Worm (Caenorhabditis elegans) whole organism, late embryonic: Measurements from ENCODE around the gene C14F11.7.

Experiments
- C38D4.7 ChIP-seq: fragments of 200-800 bp; sonication (Bioruptor generic); optimal IDR thresholded peaks from 2 replicates; lab custom pipeline; 2018; ENCODE audit warnings: mild to moderate bottlenecking, missing genetic modification characterization, moderate library complexity, missing compliant biosample characterization
- F13H6.1 ChIP-seq: sonication (generic microtip); optimal IDR thresholded peaks from 2 replicates; lab custom pipeline; 2016; ENCODE audit warnings: missing genetic modification characterization, missing compliant biosample characterization
- K09A11.1 ChIP-seq: sonication (generic microtip); optimal IDR thresholded peaks from 2 replicates; lab custom pipeline; 2017; ENCODE audit warnings: antibody characterized with exemption, mild to moderate bottlenecking, missing genetic modification characterization, missing compliant biosample characterization; ENCODE audit not compliant: insufficient read depth
- ahr-1 ChIP-seq: sonication (generic microtip); optimal IDR thresholded peaks from 2 replicates; lab custom pipeline; 2016; ENCODE audit warnings: missing genetic modification characterization, missing compliant biosample characterization
- ceh-18 ChIP-seq: sonication (generic microtip); optimal IDR thresholded peaks from 2 replicates; lab custom pipeline; 2016; ENCODE audit warnings: missing genetic modification characterization, missing compliant biosample characterization
- ceh-19 ChIP-seq: fragments of 200-800 bp; sonication (Bioruptor generic); optimal IDR thresholded peaks from 2 replicates; lab custom pipeline; 2018; ENCODE audit warnings: mild to moderate bottlenecking, missing genetic modification characterization, missing compliant biosample characterization
- ceh-2 ChIP-seq: sonication (generic microtip); optimal IDR thresholded peaks from 2 replicates; lab custom pipeline; 2016; ENCODE audit warnings: missing genotype, missing genetic modification characterization, missing compliant biosample characterization
- ceh-22 ChIP-seq: sonication (generic microtip); optimal IDR thresholded peaks from 2 replicates; lab custom pipeline; 2017; ENCODE audit warnings: missing biosample characterization, missing genetic modification characterization
- ceh-24 ChIP-seq: sonication (generic microtip); optimal IDR thresholded peaks from 2 replicates; lab custom pipeline; 2016; ENCODE audit warnings: mild to moderate bottlenecking, missing genetic modification characterization, missing compliant biosample characterization
- ceh-34 ChIP-seq: sonication (generic microtip); optimal IDR thresholded peaks from 2 replicates; lab custom pipeline; 2016; ENCODE audit warnings: mild to moderate bottlenecking, missing genetic modification characterization, missing compliant biosample characterization
- ceh-45 ChIP-seq: fragments of 200-800 bp; sonication (Bioruptor generic); IDR thresholded peaks from 2 replicates; pipeline ENCODE4 v1.3.6; 2022; ENCODE audit warnings: missing genetic modification reagents, missing genetic modification characterization, missing compliant biosample characterization
- ceh-48 ChIP-seq: sonication (generic microtip); optimal IDR thresholded peaks from 2 replicates; lab custom pipeline; 2016; ENCODE audit warnings: missing genetic modification characterization, inconsistent platforms, missing compliant biosample characterization
- ceh-9 ChIP-seq: sonication (generic microtip); optimal IDR thresholded peaks from 2 replicates; lab custom pipeline; 2016; ENCODE audit warnings: mild to moderate bottlenecking, missing genetic modification characterization, inconsistent platforms, missing compliant biosample characterization
- che-1 ChIP-seq: sonication (generic microtip); optimal IDR thresholded peaks from 2 replicates; lab custom pipeline; 2016; ENCODE audit warnings: mild to moderate bottlenecking, missing genetic modification characterization, missing compliant biosample characterization
- dve-1 ChIP-seq: sonication (generic microtip); optimal IDR thresholded peaks from 2 replicates; lab custom pipeline; 2017; ENCODE audit warnings: antibody characterized with exemption, mild to moderate bottlenecking, missing genetic modification characterization, missing compliant biosample characterization
- elt-4 ChIP-seq: sonication (generic microtip); optimal IDR thresholded peaks from 2 replicates; lab custom pipeline; 2016; ENCODE audit warnings: missing genetic modification characterization, missing compliant biosample characterization
- ets-4 ChIP-seq: sonication (generic microtip); optimal IDR thresholded peaks from 2 replicates; lab custom pipeline; 2016; ENCODE audit warnings: missing genetic modification characterization, missing compliant biosample characterization
- fax-1 ChIP-seq: sonication (generic microtip); optimal IDR thresholded peaks from 2 replicates; lab custom pipeline; 2016; ENCODE audit warnings: missing genotype, missing genetic modification characterization, missing compliant biosample characterization
- fkh-10 ChIP-seq: fragments of 150-350 bp; optimal IDR thresholded peaks from 2 replicates; lab custom pipeline; 2014; ENCODE audit warnings: missing biosample characterization, missing genetic modification reagents, missing genetic modification characterization
- gmeb-2 ChIP-seq: sonication (generic microtip); optimal IDR thresholded peaks from 2 replicates; lab custom pipeline; 2016; ENCODE audit warnings: missing genetic modification characterization, inconsistent platforms, missing compliant biosample characterization
- hlh-30 ChIP-seq: sonication (generic microtip); optimal IDR thresholded peaks from 2 replicates; lab custom pipeline; 2017; ENCODE audit warnings: antibody characterized with exemption, missing genetic modification characterization, missing compliant biosample characterization; ENCODE audit not compliant: insufficient read depth
- hlh-6 ChIP-seq: sonication (generic microtip); optimal IDR thresholded peaks from 2 replicates; lab custom pipeline; 2016; ENCODE audit warnings: missing genotype, missing genetic modification characterization, missing compliant biosample characterization
- hlh-8 ChIP-seq: sonication (generic microtip); optimal IDR thresholded peaks from 2 replicates; lab custom pipeline; 2016; ENCODE audit warnings: missing genotype, missing genetic modification characterization, missing compliant biosample characterization
- lim-6 ChIP-seq: sonication (generic microtip); optimal IDR thresholded peaks from 2 replicates; lab custom pipeline; 2016; ENCODE audit warnings: missing genetic modification characterization, missing compliant biosample characterization
- mec-3 ChIP-seq: sonication (generic microtip); optimal IDR thresholded peaks from 2 replicates; lab custom pipeline; 2016; ENCODE audit warnings: borderline replicate concordance, missing genetic modification characterization, missing compliant biosample characterization
- nfya-1 ChIP-seq: sonication (generic microtip); optimal IDR thresholded peaks from 2 replicates; lab custom pipeline; 2017; ENCODE audit warnings: missing genetic modification characterization, mild to moderate bottlenecking, missing compliant biosample characterization, antibody characterized with exemption, moderate library complexity
- nhr-232 ChIP-seq: sonication (generic microtip); optimal IDR thresholded peaks from 2 replicates; lab custom pipeline; 2016; ENCODE audit warnings: missing genetic modification characterization, missing compliant biosample characterization
- npax-4 ChIP-seq: sonication (generic microtip); optimal IDR thresholded peaks from 2 replicates; lab custom pipeline; 2016; ENCODE audit warnings: missing genetic modification characterization, missing compliant biosample characterization
- odd-2 ChIP-seq: sonication (generic microtip); optimal IDR thresholded peaks from 2 replicates; lab custom pipeline; 2017; ENCODE audit warnings: antibody characterized with exemption, mild to moderate bottlenecking, missing genetic modification characterization, missing compliant biosample characterization
- pag-3 ChIP-seq: sonication (generic microtip); optimal IDR thresholded peaks from 2 replicates; lab custom pipeline; 2016; ENCODE audit warnings: missing compliant biosample characterization, missing genetic modification characterization, borderline replicate concordance
- pat-9 ChIP-seq: fragments of 200-800 bp; sonication (Bioruptor generic); optimal IDR thresholded peaks from 2 replicates; lab custom pipeline; 2018; ENCODE audit warnings: mild to moderate bottlenecking, missing genetic modification characterization, moderate library complexity, missing compliant biosample characterization
- pax-1 ChIP-seq: fragments of 150-350 bp; optimal IDR thresholded peaks from 2 replicates; lab custom pipeline; 2014; ENCODE audit warnings: missing biosample characterization, missing genetic modification characterization
- pha-4 ChIP-seq: fragments of 150-350 bp; optimal IDR thresholded peaks from 2 replicates; lab custom pipeline; 2018; ENCODE audit warnings: missing biosample characterization, missing genetic modification reagents, missing genetic modification characterization
- pqm-1 ChIP-seq: sonication (generic microtip); optimal IDR thresholded peaks from 2 replicates; lab custom pipeline; 2016; ENCODE audit warnings: missing genetic modification characterization, missing compliant biosample characterization
- pros-1 ChIP-seq: fragments of 150-350 bp; optimal IDR thresholded peaks from 2 replicates; lab custom pipeline; 2014; ENCODE audit warnings: missing biosample characterization, missing genetic modification reagents, missing genetic modification characterization
- ref-2 ChIP-seq: sonication (generic microtip); optimal IDR thresholded peaks from 2 replicates; lab custom pipeline; 2016; ENCODE audit warnings: missing genetic modification characterization, missing compliant biosample characterization
- rnt-1 ChIP-seq: sonication (generic microtip); optimal IDR thresholded peaks from 2 replicates; lab custom pipeline; 2016; ENCODE audit warnings: missing genetic modification characterization, missing compliant biosample characterization
- sox-4 ChIP-seq: sonication (generic microtip); optimal IDR thresholded peaks from 2 replicates; lab custom pipeline; 2017; ENCODE audit warnings: mild to moderate bottlenecking, missing genetic modification characterization, inconsistent platforms, missing compliant biosample characterization
- syd-9 ChIP-seq: sonication (generic microtip); optimal IDR thresholded peaks from 2 replicates; lab custom pipeline; 2016; ENCODE audit warnings: mild to moderate bottlenecking, missing genetic modification characterization, moderate library complexity, missing compliant biosample characterization
- tbx-2 ChIP-seq: sonication (generic microtip); optimal IDR thresholded peaks from 2 replicates; lab custom pipeline; 2016; ENCODE audit warnings: missing genetic modification characterization, missing compliant biosample characterization
- ttx-3 ChIP-seq: sonication (generic microtip); optimal IDR thresholded peaks from 2 replicates; lab custom pipeline; 2016; ENCODE audit warnings: missing genetic modification reagents, missing genetic modification characterization, missing compliant biosample characterization
- unc-42 ChIP-seq: sonication (generic microtip); optimal IDR thresholded peaks from 2 replicates; lab custom pipeline; 2016; ENCODE audit warnings: missing genotype, missing genetic modification characterization, missing compliant biosample characterization
- unc-86 ChIP-seq: sonication (generic microtip); optimal IDR thresholded peaks from 2 replicates; lab custom pipeline; 2016; ENCODE audit warnings: missing genetic modification characterization, missing compliant biosample characterization
- zip-5 ChIP-seq: sonication (generic microtip); optimal IDR thresholded peaks from 2 replicates; lab custom pipeline; 2016; ENCODE audit warnings: missing genetic modification characterization, missing compliant biosample characterization
- ztf-16 ChIP-seq: sonication (generic microtip); optimal IDR thresholded peaks from 2 replicates; lab custom pipeline; 2017; ENCODE audit warnings: missing genetic modification characterization, missing compliant biosample characterization

Gene C14F11.7

DNA sequence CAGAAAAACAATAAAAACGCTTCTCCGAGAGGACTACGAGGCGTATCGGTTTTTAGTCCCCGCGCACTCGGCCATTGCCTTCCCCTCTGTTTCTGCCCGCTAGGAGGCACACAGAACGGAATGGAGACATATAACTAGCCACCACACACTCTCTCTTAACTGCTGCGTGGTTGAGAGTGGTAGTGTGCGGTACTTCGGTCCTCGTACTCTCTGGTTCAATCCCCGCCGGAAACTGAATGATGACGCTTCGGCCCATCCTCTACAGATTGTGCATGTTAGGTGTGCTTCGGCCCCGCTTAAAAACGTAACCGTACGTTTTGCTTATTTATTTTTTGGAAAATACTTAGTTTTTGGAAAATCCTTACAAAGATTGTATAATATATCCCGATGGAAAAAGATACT lies 675 bp downstream of the C14F11.7 start, which contains the start of gene T13C5.6 (continued):
- TF ChIP-seq elt-4 (tag; lab: Kevin White, UChicago) = peak; percentile 95
- TF ChIP-seq unc-42 (tag; lab: Kevin White, UChicago) = peak; percentile 97
- TF ChIP-seq ceh-45 (GFP tag; lab: Robert Waterston, UW) = peak; percentile 92
- TF ChIP-seq pag-3 (tag; lab: Kevin White, UChicago) = peak; percentile 96
- peak; percentile 99 for TF ChIP-seq sox-4 (tag; lab: Kevin White, UChicago)
- peak; percentile 98 for TF ChIP-seq ceh-34 (tag; lab: Kevin White, UChicago)
- TF ChIP-seq ref-2 = peak; percentile 98
- TF ChIP-seq pax-1 (tag; lab: Kevin White, UChicago) = no peak
- TF ChIP-seq rnt-1 = peak; percentile 98
- peak; percentile 93 for TF ChIP-seq ahr-1 (tag; lab: Kevin White, UChicago)
- peak; percentile 98 for TF ChIP-seq gmeb-2 (tag; lab: Kevin White, UChicago)
- peak; percentile 97 for TF ChIP-seq ceh-18
- peak; percentile 97 for TF ChIP-seq unc-86 (tag; lab: Kevin White, UChicago)
- TF ChIP-seq hlh-30 = peak; percentile 62
- TF ChIP-seq ztf-16 (tag; lab: Kevin White, UChicago) = peak; percentile 98
- peak; percentile 97 for TF ChIP-seq syd-9
- peak; percentile 82 for TF ChIP-seq fkh-10 (GFP tag; lab: Kevin White, UChicago)
- no peak for TF ChIP-seq pha-4 (tag; lab: Kevin White, UChicago)
- peak; percentile 97 for TF ChIP-seq mec-3 (tag; lab: Kevin White, UChicago)
- TF ChIP-seq odd-2 (tag; lab: Kevin White, UChicago) = peak; percentile 74
- peak; percentile 98 for TF ChIP-seq ceh-2 (tag; lab: Kevin White, UChicago)
- TF ChIP-seq ceh-9 = peak; percentile 96
- TF ChIP-seq ets-4 (tag; lab: Kevin White, UChicago) = peak; percentile 96
- peak; percentile 94 for TF ChIP-seq dve-1 (tag; lab: Kevin White, UChicago)
- TF ChIP-seq ttx-3 (tag; lab: Kevin White, UChicago) = peak; percentile 95
- TF ChIP-seq fax-1 (tag; lab: Kevin White, UChicago) = peak; percentile 97
- TF ChIP-seq che-1 (tag; lab: Kevin White, UChicago) = peak; percentile 95
- TF ChIP-seq pros-1 (tag; lab: Kevin White, UChicago) = peak; percentile 66
- TF ChIP-seq nhr-232 (tag; lab: Kevin White, UChicago) = peak; percentile 96
- peak; percentile 98 for TF ChIP-seq hlh-6 (tag; lab: Kevin White, UChicago)
- TF ChIP-seq ceh-22 (tag; lab: Kevin White, UChicago) = peak; percentile 58
- peak; percentile 96 for TF ChIP-seq lim-6 (tag; lab: Kevin White, UChicago)
- TF ChIP-seq K09A11.1 (tag; lab: Kevin White, UChicago) = peak; percentile 82
- TF ChIP-seq hlh-8 (tag; lab: Kevin White, UChicago) = peak; percentile 97
- peak; percentile 91 for TF ChIP-seq zip-5 (tag; lab: Kevin White, UChicago)
- peak; percentile 86 for TF ChIP-seq nfya-1 (tag; lab: Kevin White, UChicago)
- TF ChIP-seq pqm-1 = peak; percentile 92
- TF ChIP-seq C38D4.7 (GFP tag; lab: Kevin White, UChicago) = peak; percentile 94
- peak; percentile 97 for TF ChIP-seq ceh-19

DNA sequence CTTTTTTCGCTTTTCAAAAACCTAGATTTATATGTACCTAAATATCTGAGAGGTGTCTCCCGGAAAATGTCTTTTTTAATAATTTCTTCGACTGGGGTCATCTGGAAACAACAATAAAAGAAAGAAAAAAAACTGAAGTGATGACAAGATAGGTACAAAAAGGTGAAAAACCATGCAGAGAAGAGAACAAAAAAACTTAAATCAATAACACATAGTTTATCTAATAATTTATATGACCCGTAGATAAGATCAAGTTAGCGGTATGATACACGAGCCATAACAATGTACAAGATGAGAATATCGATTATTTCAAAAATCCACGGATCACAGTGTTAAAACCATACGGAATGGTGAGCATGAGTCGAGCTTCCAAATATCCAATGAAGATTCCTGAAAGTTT lies 2.1 kb downstream of the C14F11.7 start, which contains the start of gene mtp-18:
Gene mtp-18 (minus strand): TSS at position 101 of the 400 bp plus-strand sequence.
- TF ChIP-seq odd-2 (tag; lab: Kevin White, UChicago) = no peak
- TF ChIP-seq pat-9 = no peak
- no peak for TF ChIP-seq pros-1 (tag; lab: Kevin White, UChicago)
- no peak for TF ChIP-seq nhr-232 (tag; lab: Kevin White, UChicago)
- no peak for TF ChIP-seq npax-4 (tag; lab: Kevin White, UChicago)
- no peak for TF ChIP-seq hlh-8 (tag; lab: Kevin White, UChicago)
- no peak for TF ChIP-seq C38D4.7 (GFP tag; lab: Kevin White, UChicago)
- TF ChIP-seq F13H6.1 (tag; lab: Kevin White, UChicago) = no peak
- no peak for TF ChIP-seq hlh-6 (tag; lab: Kevin White, UChicago)
- TF ChIP-seq ceh-18 = no peak
- TF ChIP-seq elt-4 (tag; lab: Kevin White, UChicago) = no peak
- no peak for TF ChIP-seq ref-2
- no peak for TF ChIP-seq ceh-24 (tag; lab: Kevin White, UChicago)
- TF ChIP-seq hlh-30 = no peak
- TF ChIP-seq tbx-2 (tag; lab: Kevin White, UChicago) = no peak
- no peak for TF ChIP-seq ceh-48 (tag; lab: Kevin White, UChicago)
- TF ChIP-seq K09A11.1 (tag; lab: Kevin White, UChicago) = no peak
